Worm (Caenorhabditis elegans) whole organism, L3 larva: Measurements from ENCODE around the gene T02E9.6.

Source experiments
- R02D3.7 ChIP-seq: fragments of 150-350 bp; optimal IDR thresholded peaks from 2 replicates; lab custom pipeline; 2014; ENCODE audit warnings: missing biosample characterization, missing genetic modification characterization
- ZK546.5 ChIP-seq: sonication (generic microtip); optimal IDR thresholded peaks from 2 replicates; lab custom pipeline; 2017; ENCODE audit warnings: missing biosample characterization, missing genetic modification characterization
- aly-2 ChIP-seq: fragments of 150-350 bp; optimal IDR thresholded peaks from 2 replicates; lab custom pipeline; 2014; ENCODE audit warnings: missing biosample characterization, missing genetic modification characterization
- ama-1 ChIP-seq: fragments of 150-350 bp; optimal IDR thresholded peaks from 2 replicates; lab custom pipeline; 2018
- ceh-16 ChIP-seq: sonication (generic microtip); optimal IDR thresholded peaks from 2 replicates; lab custom pipeline; 2017; ENCODE audit warnings: missing biosample characterization, missing genetic modification characterization
- ceh-28 ChIP-seq: fragments of 150-350 bp; optimal IDR thresholded peaks from 2 replicates; lab custom pipeline; 2014; ENCODE audit warnings: missing biosample characterization, missing genetic modification reagents, missing genetic modification characterization
- ceh-82 ChIP-seq: fragments of 150-350 bp; optimal IDR thresholded peaks from 2 replicates; lab custom pipeline; 2014; ENCODE audit warnings: missing biosample characterization, missing genetic modification characterization
- ceh-9 ChIP-seq: sonication (generic microtip); optimal IDR thresholded peaks from 2 replicates; lab custom pipeline; 2018; ENCODE audit warnings: missing biosample characterization, missing genetic modification characterization
- daf-12 ChIP-seq: fragments of 150-350 bp; optimal IDR thresholded peaks from 2 replicates; lab custom pipeline; 2014; ENCODE audit warnings: missing biosample characterization, missing genetic modification reagents, missing genetic modification characterization
- egl-27 ChIP-seq: sonication (generic microtip); optimal IDR thresholded peaks from 4 replicates; lab custom pipeline; 2017; ENCODE audit warnings: missing biosample characterization, missing genetic modification reagents, missing genetic modification characterization
- egl-5 ChIP-seq: fragments of 150-350 bp; optimal IDR thresholded peaks from 2 replicates; lab custom pipeline; 2017; ENCODE audit warnings: missing biosample characterization, missing genetic modification reagents, missing genetic modification characterization, inconsistent platforms
- elt-1 ChIP-seq: fragments of 150-350 bp; optimal IDR thresholded peaks from 2 replicates; lab custom pipeline; 2014; ENCODE audit warnings: missing biosample characterization, missing genetic modification characterization
- elt-2 ChIP-seq: sonication (generic microtip); optimal IDR thresholded peaks from 2 replicates; lab custom pipeline; 2016; ENCODE audit warnings: missing genetic modification reagents, mild to moderate bottlenecking, missing genetic modification characterization, missing compliant biosample characterization
- elt-3 ChIP-seq, 3 experiments: fragments of 150-350 bp in 1 of 3; sonication (generic microtip) in 2 of 3; optimal IDR thresholded peaks; 2 replicates in 2 of 3; 4 replicates in 1 of 3; lab custom pipeline; 2014 to 2017; ENCODE audit warnings: missing biosample characterization in 3 of 3, missing genetic modification characterization in 3 of 3
- eor-1 ChIP-seq, 2 experiments: fragments of 150-350 bp; optimal IDR thresholded peaks; 2 replicates each; lab custom pipeline; 2014 to 2018; ENCODE audit warnings: missing biosample characterization in 2 of 2, missing genetic modification characterization in 2 of 2
- fkh-10 ChIP-seq: sonication (generic microtip); optimal IDR thresholded peaks from 2 replicates; lab custom pipeline; 2017; ENCODE audit warnings: missing biosample characterization, missing genetic modification reagents, missing genetic modification characterization
- fkh-2 ChIP-seq: fragments of 150-350 bp; optimal IDR thresholded peaks from 2 replicates; lab custom pipeline; 2014; ENCODE audit warnings: missing biosample characterization, missing genetic modification reagents, missing genetic modification characterization
- fos-1 ChIP-seq: fragments of 150-350 bp; optimal IDR thresholded peaks from 2 replicates; lab custom pipeline; 2014; ENCODE audit warnings: missing biosample characterization, missing genetic modification characterization
- hmg-11 ChIP-seq: sonication (generic microtip); optimal IDR thresholded peaks from 2 replicates; lab custom pipeline; 2016; ENCODE audit warnings: missing genetic modification characterization, missing compliant biosample characterization
- jun-1 ChIP-seq: fragments of 150-350 bp; optimal IDR thresholded peaks from 2 replicates; lab custom pipeline; 2014; ENCODE audit warnings: missing biosample characterization, missing genetic modification reagents, missing genetic modification characterization
- lin-15B ChIP-seq: fragments of 150-350 bp; optimal IDR thresholded peaks from 2 replicates; lab custom pipeline; 2014; ENCODE audit warnings: missing biosample characterization, missing genetic modification characterization
- lin-39 ChIP-seq: fragments of 150-350 bp; optimal IDR thresholded peaks from 2 replicates; lab custom pipeline; 2018; ENCODE audit warnings: missing biosample characterization, missing genetic modification reagents, missing genetic modification characterization
- lsy-12 ChIP-seq: sonication (generic microtip); optimal IDR thresholded peaks from 2 replicates; lab custom pipeline; 2016; ENCODE audit warnings: mild to moderate bottlenecking, missing genetic modification characterization, missing compliant biosample characterization
- mml-1 ChIP-seq: fragments of 150-350 bp; sonication (generic microtip); optimal IDR thresholded peaks from 3 replicates; lab custom pipeline; 2014; ENCODE audit warnings: missing biosample characterization, missing genetic modification characterization
- nfya-1 ChIP-seq: sonication (generic microtip); optimal IDR thresholded peaks from 2 replicates; lab custom pipeline; 2017; ENCODE audit warnings: missing genetic modification characterization, mild to moderate bottlenecking, missing compliant biosample characterization, antibody characterized with exemption, moderate library complexity; ENCODE audit not compliant: insufficient read depth
- nhr-11 ChIP-seq: fragments of 150-350 bp; optimal IDR thresholded peaks from 2 replicates; lab custom pipeline; 2014; ENCODE audit warnings: missing biosample characterization, missing genetic modification characterization
- nhr-12 ChIP-seq: fragments of 150-350 bp; optimal IDR thresholded peaks from 2 replicates; lab custom pipeline; 2014; ENCODE audit warnings: missing biosample characterization, missing genetic modification characterization
- nhr-23 ChIP-seq: fragments of 150-350 bp; optimal IDR thresholded peaks from 2 replicates; lab custom pipeline; 2014; ENCODE audit warnings: missing biosample characterization, missing genetic modification reagents, missing genetic modification characterization
- nhr-237 ChIP-seq: fragments of 150-350 bp; optimal IDR thresholded peaks from 2 replicates; lab custom pipeline; 2014; ENCODE audit warnings: missing biosample characterization, missing genetic modification characterization
- nhr-25 ChIP-seq: sonication (generic microtip); optimal IDR thresholded peaks from 2 replicates; lab custom pipeline; 2017; ENCODE audit warnings: missing biosample characterization, missing genetic modification characterization
- nhr-43 ChIP-seq: sonication (generic microtip); optimal IDR thresholded peaks from 2 replicates; lab custom pipeline; 2016; ENCODE audit warnings: mild to moderate bottlenecking, missing genetic modification characterization, missing compliant biosample characterization; ENCODE audit not compliant: poor library complexity, severe bottlenecking
- nhr-67 ChIP-seq: fragments of 150-350 bp; optimal IDR thresholded peaks from 2 replicates; lab custom pipeline; 2014; ENCODE audit warnings: missing biosample characterization, missing genetic modification characterization
- nhr-76 ChIP-seq: fragments of 150-350 bp; sonication (generic microtip); optimal IDR thresholded peaks from 5 replicates; lab custom pipeline; 2014; ENCODE audit warnings: missing biosample characterization, missing genetic modification characterization
- nhr-77 ChIP-seq: fragments of 150-350 bp; optimal IDR thresholded peaks from 2 replicates; lab custom pipeline; 2014; ENCODE audit warnings: missing biosample characterization, missing genetic modification characterization
- pha-4 ChIP-seq: fragments of 150-350 bp; optimal IDR thresholded peaks from 2 replicates; lab custom pipeline; 2014; ENCODE audit warnings: missing biosample characterization, missing genetic modification reagents, missing genetic modification characterization
- pqm-1 ChIP-seq: fragments of 150-350 bp; optimal IDR thresholded peaks from 2 replicates; lab custom pipeline; 2017; ENCODE audit warnings: missing biosample characterization, missing genetic modification characterization, inconsistent platforms
- sea-2 ChIP-seq: fragments of 150-350 bp; sonication (generic microtip); optimal IDR thresholded peaks from 4 replicates; lab custom pipeline; 2014; ENCODE audit warnings: missing biosample characterization, missing genetic modification reagents, missing genetic modification characterization
- skn-1 ChIP-seq: fragments of 150-350 bp; optimal IDR thresholded peaks from 2 replicates; lab custom pipeline; 2014; ENCODE audit warnings: missing biosample characterization, missing genetic modification characterization
- snpc-4 ChIP-seq: fragments of 150-350 bp; optimal IDR thresholded peaks from 2 replicates; lab custom pipeline; 2014; ENCODE audit warnings: missing biosample characterization, missing genetic modification characterization
- tbx-2 ChIP-seq: sonication (generic microtip); optimal IDR thresholded peaks from 2 replicates; lab custom pipeline; 2016; ENCODE audit warnings: mild to moderate bottlenecking, missing genetic modification characterization, missing compliant biosample characterization
- unc-62 ChIP-seq: fragments of 150-350 bp; sonication (generic microtip); optimal IDR thresholded peaks from 4 replicates; lab custom pipeline; 2014; ENCODE audit warnings: missing biosample characterization, missing genetic modification reagents, missing genetic modification characterization
- zag-1 ChIP-seq: fragments of 150-350 bp; optimal IDR thresholded peaks from 2 replicates; lab custom pipeline; 2014; ENCODE audit warnings: missing biosample characterization, missing genetic modification characterization
- ztf-11 ChIP-seq: fragments of 150-350 bp; optimal IDR thresholded peaks from 2 replicates; lab custom pipeline; 2014; ENCODE audit warnings: missing biosample characterization, missing genetic modification characterization
- ztf-4 ChIP-seq: fragments of 150-350 bp; optimal IDR thresholded peaks from 2 replicates; lab custom pipeline; 2014; ENCODE audit warnings: missing biosample characterization, missing genetic modification characterization

Gene T02E9.6

ce11 chrV:11320860-11321259 is 13.2 kb downstream of the T02E9.6 start:
- TF ChIP-seq lsy-12: no peak
- no peak for TF ChIP-seq nhr-25 (tag; lab: Kevin White, UChicago)
- no peak for TF ChIP-seq hmg-11 (tag; lab: Kevin White, UChicago)
- TF ChIP-seq aly-2 (tag; lab: Kevin White, UChicago): no peak
- no peak for TF ChIP-seq lin-15B (tag; lab: Kevin White, UChicago)
- no peak for TF ChIP-seq nhr-67 (tag; lab: Kevin White, UChicago)
- TF ChIP-seq ceh-82 (tag; lab: Kevin White, UChicago): no peak
- TF ChIP-seq ama-1 (lab: Kevin White, UChicago): no peak
- no peak for TF ChIP-seq skn-1 (tag; lab: Kevin White, UChicago)
- TF ChIP-seq fos-1 (tag; lab: Kevin White, UChicago): no peak

DNA sequence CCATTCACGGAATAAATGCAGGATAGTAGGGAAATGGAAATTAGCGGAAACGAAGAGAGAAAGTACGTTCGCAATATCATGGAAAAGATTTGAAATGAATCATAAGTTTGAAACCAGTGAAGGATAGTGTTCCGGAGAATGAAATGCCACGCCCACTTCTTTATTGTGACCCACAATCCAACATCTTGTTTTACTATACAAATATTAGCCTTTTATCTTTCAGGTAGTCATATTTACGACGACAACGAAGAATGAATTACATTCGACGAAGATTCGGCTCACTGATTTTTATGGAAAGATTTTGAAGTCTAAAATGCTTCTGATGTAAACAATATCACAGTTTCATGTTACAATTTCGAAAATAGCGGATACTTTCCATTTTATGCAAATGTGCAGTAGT is 17.3 kb downstream of the T02E9.6 start, which contains the start of gene cutl-18:
Gene cutl-18, minus strand, starts transcription at position 101 of the 400 bp plus-strand sequence.
- TF ChIP-seq pha-4 (tag; lab: Kevin White, UChicago) (no peak), snpc-4 (tag; lab: Kevin White, UChicago) (no peak), nhr-76 (tag; lab: Kevin White, UChicago) (no peak), nhr-67 (tag; lab: Kevin White, UChicago) (no peak), nhr-237 (no peak), hmg-11 (tag; lab: Kevin White, UChicago) (no peak), ceh-82 (tag; lab: Kevin White, UChicago) (no peak), ceh-9 (tag; lab: Kevin White, UChicago) (no peak), ceh-28 (tag; lab: Kevin White, UChicago) (no peak), lsy-12 (no peak)

DNA sequence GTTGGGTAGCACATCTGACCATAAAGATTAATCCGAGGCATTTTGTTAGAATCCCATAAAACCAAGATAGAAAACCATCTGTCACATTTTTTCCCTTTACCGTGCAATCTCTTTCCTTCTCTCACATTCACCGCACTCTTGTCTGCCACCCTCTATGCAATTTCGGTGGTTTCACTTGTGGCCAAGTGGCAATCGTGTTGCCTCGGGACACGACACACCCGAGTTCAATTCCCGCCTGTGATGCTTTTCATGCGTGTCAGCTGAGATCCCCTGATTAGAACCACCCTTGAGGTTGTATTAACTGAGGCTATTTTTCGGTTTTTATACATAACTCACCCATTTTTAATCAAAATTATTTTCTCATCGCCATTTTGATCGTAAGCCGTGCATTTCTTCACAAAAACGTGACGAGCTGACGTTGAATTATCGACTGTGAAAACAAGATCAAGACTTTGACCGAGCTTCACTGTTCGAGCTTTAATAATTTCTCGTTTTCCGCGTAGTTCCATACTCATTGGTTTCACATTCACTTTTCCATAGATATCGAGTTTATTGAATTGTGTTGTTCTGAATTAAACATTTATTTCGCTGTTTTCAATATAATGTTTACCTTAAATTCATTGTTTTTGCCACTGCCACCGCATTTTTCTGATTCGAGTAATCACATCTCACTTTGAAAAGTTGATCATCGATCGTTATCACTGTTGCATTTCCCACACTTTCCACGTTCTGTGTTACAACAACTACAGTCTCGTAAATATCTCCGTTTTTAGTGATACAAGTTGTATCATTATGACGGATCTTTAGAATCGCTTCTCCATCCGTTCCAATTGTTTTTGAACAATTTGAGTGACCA is 19.8 kb downstream of the T02E9.6 start:
- TF ChIP-seq elt-2 (tag; lab: Kevin White, UChicago) (peak; percentile 77), nhr-12 (tag; lab: Kevin White, UChicago) (no peak), eor-1 (tag; optimal IDR thresholded peaks at IDR 0.05; lab: Kevin White, UChicago) (no peak), ceh-9 (tag; lab: Kevin White, UChicago) (no peak), aly-2 (tag; lab: Kevin White, UChicago) (no peak), skn-1 (tag; lab: Kevin White, UChicago) (peak; percentile 60), fkh-2 (tag; lab: Kevin White, UChicago) (no peak), ztf-11 (tag; lab: Kevin White, UChicago) (peak; percentile 52), zag-1 (tag; lab: Kevin White, UChicago) (no peak), nhr-76 (tag; lab: Kevin White, UChicago) (no peak), elt-3 (tag; optimal IDR thresholded peaks at IDR 0.05; lab: Kevin White, UChicago) (peak in 1 of 3 experiments; percentile 64), egl-5 (peak; percentile 67), egl-27 (tag; lab: Kevin White, UChicago) (peak; percentile 55), hmg-11 (tag; lab: Kevin White, UChicago) (peak; percentile 84), daf-12 (tag; lab: Kevin White, UChicago) (no peak), nhr-11 (tag; lab: Kevin White, UChicago) (no peak), fos-1 (tag; lab: Kevin White, UChicago) (peak; percentile 74), ZK546.5 (tag; lab: Kevin White, UChicago) (no peak), ceh-82 (tag; lab: Kevin White, UChicago) (peak; percentile 95), pha-4 (tag; lab: Kevin White, UChicago) (peak; percentile 88), fkh-10 (GFP tag; lab: Kevin White, UChicago) (no peak), sea-2 (no peak), nhr-67 (tag; lab: Kevin White, UChicago) (no peak), R02D3.7 (tag; lab: Kevin White, UChicago) (peak; percentile 36), unc-62 (GFP tag; lab: Kevin White, UChicago) (peak; percentile 75), jun-1 (tag; lab: Kevin White, UChicago) (peak; percentile 55), snpc-4 (tag; lab: Kevin White, UChicago) (peak; percentile 40), nhr-77 (tag; lab: Kevin White, UChicago) (no peak), lsy-12 (peak; percentile 80), lin-39 (tag; lab: Kevin White, UChicago) (peak; percentile 77), pqm-1 (peak; percentile 39), tbx-2 (tag; lab: Kevin White, UChicago) (peak; percentile 74), ceh-28 (tag; lab: Kevin White, UChicago) (no peak), ceh-16 (tag; lab: Kevin White, UChicago) (no peak), nfya-1 (tag; lab: Kevin White, UChicago) (peak; percentile 53), nhr-43 (tag; lab: Kevin White, UChicago) (peak; percentile 83), lin-15B (tag; lab: Kevin White, UChicago) (peak; percentile 24), mml-1 (tag; lab: Kevin White, UChicago) (peak; percentile 57), elt-1 (tag; lab: Kevin White, UChicago) (peak; percentile 41), ztf-4 (peak; percentile 18), nhr-25 (tag; lab: Kevin White, UChicago) (peak; percentile 81), nhr-23 (tag; lab: Kevin White, UChicago) (peak; percentile 76)
